Worm (Caenorhabditis elegans) whole organism, L1 larva: ENCODE data around the gene fkh-5.

Experiments used
- C04F5.9 ChIP-seq: sonication (generic microtip); optimal IDR thresholded peaks from 2 replicates; lab custom pipeline; 2016; ENCODE audit warnings: missing genetic modification characterization, missing compliant biosample characterization
- C16A3.4 ChIP-seq: fragments of 150-350 bp; optimal IDR thresholded peaks from 2 replicates; lab custom pipeline; 2014; ENCODE audit warnings: missing biosample characterization, missing genetic modification characterization
- F16B12.6 ChIP-seq: fragments of 150-350 bp; optimal IDR thresholded peaks from 2 replicates; lab custom pipeline; 2014; ENCODE audit warnings: missing biosample characterization, missing genetic modification characterization
- aha-1 ChIP-seq: fragments of 150-350 bp; optimal IDR thresholded peaks from 2 replicates; lab custom pipeline; 2014; ENCODE audit warnings: missing biosample characterization, missing genetic modification characterization
- ceh-8 ChIP-seq: fragments of 200-800 bp; sonication (Bioruptor generic); optimal IDR thresholded peaks from 2 replicates; lab custom pipeline; 2018; ENCODE audit warnings: mild to moderate bottlenecking, missing genetic modification characterization, moderate library complexity, missing compliant biosample characterization
- ceh-82 ChIP-seq, 3 experiments: fragments of 150-350 bp in 1 of 3; sonication (generic microtip) in 2 of 3; optimal IDR thresholded peaks; 2 replicates each; lab custom pipeline; 2014 to 2017; ENCODE audit warnings: missing biosample characterization in 3 of 3, missing genetic modification characterization in 3 of 3
- ceh-90 ChIP-seq: sonication (generic microtip); optimal IDR thresholded peaks from 2 replicates; lab custom pipeline; 2016; ENCODE audit warnings: missing genetic modification characterization, missing compliant biosample characterization
- dpl-1 ChIP-seq, 3 experiments: fragments of 150-350 bp in 2 of 3; sonication (generic microtip) in 1 of 3; optimal IDR thresholded peaks; 2 replicates each; lab custom pipeline; 2014 to 2017; ENCODE audit warnings: missing biosample characterization in 3 of 3, missing genetic modification characterization in 3 of 3, missing genetic modification reagents in 3 of 3
- efl-1 ChIP-seq, 4 experiments: fragments of 150-350 bp; optimal IDR thresholded peaks in 3 of 4; peaks in 1 of 4; 1 replicate in 1 of 4; 2 replicates in 3 of 4; lab custom pipeline; 2014; ENCODE audit warnings: missing biosample characterization in 2 of 4, missing genetic modification characterization in 2 of 4, missing genetic modification reagents in 2 of 4
- efl-3 ChIP-seq: fragments of 200-800 bp; sonication (Bioruptor generic); optimal IDR thresholded peaks from 2 replicates; lab custom pipeline; 2018; ENCODE audit warnings: mild to moderate bottlenecking, missing genetic modification characterization, missing compliant biosample characterization
- fkh-10 ChIP-seq: sonication (generic microtip); optimal IDR thresholded peaks from 2 replicates; lab custom pipeline; 2017; ENCODE audit warnings: missing biosample characterization, missing genetic modification reagents, missing genetic modification characterization
- grh-1 ChIP-seq: fragments of 200-800 bp; sonication (Bioruptor generic); IDR thresholded peaks from 2 replicates; pipeline ENCODE4 v1.3.6; 2022; ENCODE audit warnings: missing genetic modification reagents, missing genetic modification characterization, missing compliant biosample characterization
- irx-1 ChIP-seq: sonication (generic microtip); optimal IDR thresholded peaks from 2 replicates; lab custom pipeline; 2016; ENCODE audit warnings: missing genetic modification characterization, missing compliant biosample characterization
- isw-1 ChIP-seq: fragments of 200-800 bp; sonication (Bioruptor generic); IDR thresholded peaks from 2 replicates; pipeline ENCODE4 v1.3.6; 2022; ENCODE audit warnings: missing genetic modification characterization, missing compliant biosample characterization
- lin-13 ChIP-seq: fragments of 150-350 bp; optimal IDR thresholded peaks from 2 replicates; lab custom pipeline; 2014; ENCODE audit warnings: missing biosample characterization, missing genetic modification reagents, missing genetic modification characterization
- lin-14 ChIP-seq: fragments of 200-800 bp; sonication (Bioruptor generic); optimal IDR thresholded peaks from 2 replicates; lab custom pipeline; 2018; ENCODE audit warnings: mild to moderate bottlenecking, missing genetic modification characterization, moderate library complexity, missing compliant biosample characterization
- lin-15B ChIP-seq: fragments of 150-350 bp; sonication (generic microtip); optimal IDR thresholded peaks from 3 replicates; lab custom pipeline; 2014; ENCODE audit warnings: missing biosample characterization, missing genetic modification characterization
- lin-35 ChIP-seq, 2 experiments: fragments of 150-350 bp; optimal IDR thresholded peaks; 2 replicates each; lab custom pipeline; 2014; ENCODE audit warnings: missing biosample characterization in 2 of 2, missing genetic modification characterization in 2 of 2, missing genetic modification reagents in 2 of 2
- lir-3 ChIP-seq: sonication (generic microtip); optimal IDR thresholded peaks from 2 replicates; lab custom pipeline; 2016; ENCODE audit warnings: mild to moderate bottlenecking, missing genetic modification characterization, moderate library complexity, missing compliant biosample characterization; ENCODE audit not compliant: poor library complexity
- lsy-2 ChIP-seq, 2 experiments: fragments of 150-350 bp; optimal IDR thresholded peaks; 2 replicates each; lab custom pipeline; 2014; ENCODE audit warnings: missing biosample characterization in 2 of 2, missing genetic modification characterization in 2 of 2
- mab-9 ChIP-seq: fragments of 200-800 bp; sonication (Bioruptor generic); IDR thresholded peaks from 2 replicates; pipeline ENCODE4 v1.3.6; 2022; ENCODE audit warnings: missing genetic modification reagents, missing genetic modification characterization, missing compliant biosample characterization
- mdl-1 ChIP-seq, 2 experiments: fragments of 150-350 bp; optimal IDR thresholded peaks; 2 replicates each; lab custom pipeline; 2014 to 2017; ENCODE audit warnings: missing biosample characterization in 2 of 2, missing genetic modification characterization in 2 of 2, inconsistent platforms in 1 of 2
- mep-1 ChIP-seq: fragments of 150-350 bp; optimal IDR thresholded peaks from 2 replicates; lab custom pipeline; 2014; ENCODE audit warnings: missing biosample characterization, missing genetic modification characterization
- nhr-20 ChIP-seq: sonication (generic microtip); optimal IDR thresholded peaks from 2 replicates; lab custom pipeline; 2016; ENCODE audit warnings: mild to moderate bottlenecking, missing genetic modification characterization, missing compliant biosample characterization
- nhr-76 ChIP-seq: sonication (generic microtip); optimal IDR thresholded peaks from 2 replicates; lab custom pipeline; 2017; ENCODE audit warnings: missing biosample characterization, missing genetic modification characterization
- nhr-77 ChIP-seq: fragments of 150-350 bp; optimal IDR thresholded peaks from 2 replicates; lab custom pipeline; 2014; ENCODE audit warnings: missing biosample characterization, missing genetic modification characterization
- nhr-85 ChIP-seq: sonication (generic microtip); peaks from one replicate; lab custom pipeline; 2016; ENCODE audit warnings: missing genetic modification characterization, inconsistent platforms, missing compliant biosample characterization
- pag-3 ChIP-seq: sonication (generic microtip); optimal IDR thresholded peaks from 2 replicates; lab custom pipeline; 2017; ENCODE audit warnings: missing genetic modification characterization, mild to moderate bottlenecking, missing compliant biosample characterization, antibody characterized with exemption, borderline replicate concordance; ENCODE audit not compliant: insufficient read depth
- pqm-1 ChIP-seq: sonication (generic microtip); optimal IDR thresholded peaks from 3 replicates; lab custom pipeline; 2017; ENCODE audit warnings: missing biosample characterization, missing genetic modification characterization
- snu-23 ChIP-seq: sonication (generic microtip); optimal IDR thresholded peaks from 2 replicates; lab custom pipeline; 2016; ENCODE audit warnings: missing genetic modification characterization, missing compliant biosample characterization
- sptf-1 ChIP-seq: fragments of 150-350 bp; optimal IDR thresholded peaks from 2 replicates; lab custom pipeline; 2014; ENCODE audit warnings: missing biosample characterization, missing genetic modification characterization
- sup-37 ChIP-seq: fragments of 200-800 bp; sonication (Bioruptor generic); optimal IDR thresholded peaks from 2 replicates; lab custom pipeline; 2018; ENCODE audit warnings: mild to moderate bottlenecking, missing genetic modification characterization, missing compliant biosample characterization
- tbx-2 ChIP-seq: sonication (generic microtip); optimal IDR thresholded peaks from 2 replicates; lab custom pipeline; 2016; ENCODE audit warnings: missing genetic modification characterization, missing compliant biosample characterization
- unc-30 ChIP-seq: sonication (generic microtip); optimal IDR thresholded peaks from 2 replicates; lab custom pipeline; 2017; ENCODE audit warnings: missing biosample characterization, missing genetic modification characterization
- unc-62 ChIP-seq: fragments of 150-350 bp; optimal IDR thresholded peaks from 2 replicates; lab custom pipeline; 2014; ENCODE audit warnings: missing biosample characterization, missing genetic modification reagents, missing genetic modification characterization
- unc-86 ChIP-seq: sonication (generic microtip); optimal IDR thresholded peaks from 2 replicates; lab custom pipeline; 2016; ENCODE audit warnings: missing genetic modification characterization, missing compliant biosample characterization
- vab-15 ChIP-seq: sonication (generic microtip); optimal IDR thresholded peaks from 2 replicates; lab custom pipeline; 2017; ENCODE audit warnings: missing genotype, mild to moderate bottlenecking, missing genetic modification characterization, missing compliant biosample characterization

Gene fkh-5

ce11 chrIII:4811195-4811594 lies 33.3 kb upstream of the fkh-5 start, which contains the start of gene C38D4.7:
Gene C38D4.7 (minus strand): TSS chrIII:4811295.
- TF ChIP-seq ceh-82 (tag; optimal IDR thresholded peaks at IDR 0.05; lab: Kevin White, UChicago) (no peak), grh-1 (no peak), sptf-1 (tag; lab: Kevin White, UChicago) (no peak), nhr-76 (no peak), lin-35 (GFP tag; optimal IDR thresholded peaks at IDR 0.05; lab: Kevin White, UChicago) (no peak), lin-13 (GFP tag; lab: Kevin White, UChicago) (no peak), nhr-20 (tag; lab: Kevin White, UChicago) (no peak), nhr-77 (tag; lab: Kevin White, UChicago) (no peak), ceh-8 (GFP tag; lab: Kevin White, UChicago) (no peak), mab-9 (GFP tag; lab: Robert Waterston, UW) (no peak), nhr-85 (tag; lab: Kevin White, UChicago) (no peak), lir-3 (no peak), unc-62 (GFP tag; lab: Kevin White, UChicago) (no peak), F16B12.6 (no peak), tbx-2 (tag; lab: Kevin White, UChicago) (no peak), lin-15B (tag; lab: Kevin White, UChicago) (no peak), C04F5.9 (tag; lab: Kevin White, UChicago) (no peak), pag-3 (tag; lab: Kevin White, UChicago) (no peak), dpl-1 (GFP tag; optimal IDR thresholded peaks at IDR 0.05; lab: Kevin White, UChicago) (no peak)

ce11 chrIII:4814730-4815129 lies 29.7 kb upstream of the fkh-5 start, which contains the start of gene arl-6:
Gene arl-6 (minus strand): TSS chrIII:4814830.
- TF ChIP-seq lsy-2 (tag; optimal IDR thresholded peaks at IDR 0.05; lab: Kevin White, UChicago) (no peak), efl-1 (optimal IDR thresholded peaks at IDR 0.05; lab: Kevin White, UChicago) (no peak), efl-1 (GFP tag; optimal IDR thresholded peaks at IDR 0.05 in 1 of 2; lab: Kevin White, UChicago) (peak in 1 of 2 experiments; percentile 49), lin-14 (GFP tag; lab: Kevin White, UChicago) (no peak), tbx-2 (tag; lab: Kevin White, UChicago) (no peak)

- TF ChIP-seq isw-1 (GFP tag; lab: Robert Waterston, UW) (no peak), sup-37 (no peak), pqm-1 (tag; lab: Kevin White, UChicago) (no peak), ceh-90 (no peak), lin-35 (GFP tag; optimal IDR thresholded peaks at IDR 0.05; lab: Kevin White, UChicago) (no peak), snu-23 (GFP tag; lab: Kevin White, UChicago) (no peak), C16A3.4 (no peak), efl-3 (GFP tag; lab: Kevin White, UChicago) (no peak), C04F5.9 (tag; lab: Kevin White, UChicago) (no peak), unc-86 (no peak), mab-9 (GFP tag; lab: Robert Waterston, UW) (no peak)
These were observed 27.2 kb upstream of the fkh-5 start, which contains the start of gene F26A1.4 for ce11 chrIII:4817240-4817639. Gene F26A1.4 (plus strand): TSS chrIII:4817540.

- TF ChIP-seq lin-15B (tag; lab: Kevin White, UChicago) (no peak), fkh-10 (GFP tag; lab: Kevin White, UChicago) (no peak), vab-15 (no peak), aha-1 (tag; lab: Kevin White, UChicago) (no peak), ceh-8 (GFP tag; lab: Kevin White, UChicago) (no peak), mdl-1 (tag; optimal IDR thresholded peaks at IDR 0.05; lab: Kevin White, UChicago) (no peak), mep-1 (tag; lab: Kevin White, UChicago) (no peak), irx-1 (tag; lab: Kevin White, UChicago) (no peak), unc-30 (no peak)
These were observed 24.6 kb upstream of the fkh-5 start, which contains the start of gene F26A1.7 for ce11 chrIII:4819843-4820242. Gene F26A1.7 (minus strand): TSS chrIII:4819943.
